Worm (Caenorhabditis elegans) whole organism, L3 larva: ENCODE data around the gene F47D12.3.

Experiments used
- ZK546.5 ChIP-seq: sonication (generic microtip); optimal IDR thresholded peaks from 2 replicates; lab custom pipeline; 2017; ENCODE audit warnings: missing biosample characterization, missing genetic modification characterization
- aly-2 ChIP-seq: fragments of 150-350 bp; optimal IDR thresholded peaks from 2 replicates; lab custom pipeline; 2014; ENCODE audit warnings: missing biosample characterization, missing genetic modification characterization
- ama-1 ChIP-seq: fragments of 150-350 bp; optimal IDR thresholded peaks from 2 replicates; lab custom pipeline; 2018
- ceh-16 ChIP-seq: sonication (generic microtip); optimal IDR thresholded peaks from 2 replicates; lab custom pipeline; 2017; ENCODE audit warnings: missing biosample characterization, missing genetic modification characterization
- ceh-28 ChIP-seq: fragments of 150-350 bp; optimal IDR thresholded peaks from 2 replicates; lab custom pipeline; 2014; ENCODE audit warnings: missing biosample characterization, missing genetic modification reagents, missing genetic modification characterization
- ceh-9 ChIP-seq: sonication (generic microtip); optimal IDR thresholded peaks from 2 replicates; lab custom pipeline; 2018; ENCODE audit warnings: missing biosample characterization, missing genetic modification characterization
- daf-12 ChIP-seq: fragments of 150-350 bp; optimal IDR thresholded peaks from 2 replicates; lab custom pipeline; 2014; ENCODE audit warnings: missing biosample characterization, missing genetic modification reagents, missing genetic modification characterization
- egl-27 ChIP-seq: sonication (generic microtip); optimal IDR thresholded peaks from 4 replicates; lab custom pipeline; 2017; ENCODE audit warnings: missing biosample characterization, missing genetic modification reagents, missing genetic modification characterization
- egl-5 ChIP-seq: fragments of 150-350 bp; optimal IDR thresholded peaks from 2 replicates; lab custom pipeline; 2017; ENCODE audit warnings: missing biosample characterization, missing genetic modification reagents, missing genetic modification characterization, inconsistent platforms
- elt-1 ChIP-seq: fragments of 150-350 bp; optimal IDR thresholded peaks from 2 replicates; lab custom pipeline; 2014; ENCODE audit warnings: missing biosample characterization, missing genetic modification characterization
- elt-2 ChIP-seq: sonication (generic microtip); optimal IDR thresholded peaks from 2 replicates; lab custom pipeline; 2016; ENCODE audit warnings: missing genetic modification reagents, mild to moderate bottlenecking, missing genetic modification characterization, missing compliant biosample characterization
- elt-3 ChIP-seq, 3 experiments: fragments of 150-350 bp in 1 of 3; sonication (generic microtip) in 2 of 3; optimal IDR thresholded peaks; 2 replicates in 2 of 3; 4 replicates in 1 of 3; lab custom pipeline; 2014 to 2017; ENCODE audit warnings: missing biosample characterization in 3 of 3, missing genetic modification characterization in 3 of 3
- eor-1 ChIP-seq, 2 experiments: fragments of 150-350 bp; optimal IDR thresholded peaks; 2 replicates each; lab custom pipeline; 2014 to 2018; ENCODE audit warnings: missing biosample characterization in 2 of 2, missing genetic modification characterization in 2 of 2
- fkh-10 ChIP-seq: sonication (generic microtip); optimal IDR thresholded peaks from 2 replicates; lab custom pipeline; 2017; ENCODE audit warnings: missing biosample characterization, missing genetic modification reagents, missing genetic modification characterization
- fkh-2 ChIP-seq: fragments of 150-350 bp; optimal IDR thresholded peaks from 2 replicates; lab custom pipeline; 2014; ENCODE audit warnings: missing biosample characterization, missing genetic modification reagents, missing genetic modification characterization
- fos-1 ChIP-seq: fragments of 150-350 bp; optimal IDR thresholded peaks from 2 replicates; lab custom pipeline; 2014; ENCODE audit warnings: missing biosample characterization, missing genetic modification characterization
- hmg-11 ChIP-seq: sonication (generic microtip); optimal IDR thresholded peaks from 2 replicates; lab custom pipeline; 2016; ENCODE audit warnings: missing genetic modification characterization, missing compliant biosample characterization
- jun-1 ChIP-seq: fragments of 150-350 bp; optimal IDR thresholded peaks from 2 replicates; lab custom pipeline; 2014; ENCODE audit warnings: missing biosample characterization, missing genetic modification reagents, missing genetic modification characterization
- lin-39 ChIP-seq: fragments of 150-350 bp; optimal IDR thresholded peaks from 2 replicates; lab custom pipeline; 2018; ENCODE audit warnings: missing biosample characterization, missing genetic modification reagents, missing genetic modification characterization
- lsy-12 ChIP-seq: sonication (generic microtip); optimal IDR thresholded peaks from 2 replicates; lab custom pipeline; 2016; ENCODE audit warnings: mild to moderate bottlenecking, missing genetic modification characterization, missing compliant biosample characterization
- mdl-1 ChIP-seq: fragments of 150-350 bp; optimal IDR thresholded peaks from 2 replicates; lab custom pipeline; 2014; ENCODE audit warnings: missing biosample characterization, missing genetic modification characterization
- mml-1 ChIP-seq: fragments of 150-350 bp; sonication (generic microtip); optimal IDR thresholded peaks from 3 replicates; lab custom pipeline; 2014; ENCODE audit warnings: missing biosample characterization, missing genetic modification characterization
- nfya-1 ChIP-seq: sonication (generic microtip); optimal IDR thresholded peaks from 2 replicates; lab custom pipeline; 2017; ENCODE audit warnings: missing genetic modification characterization, mild to moderate bottlenecking, missing compliant biosample characterization, antibody characterized with exemption, moderate library complexity; ENCODE audit not compliant: insufficient read depth
- nhr-11 ChIP-seq: fragments of 150-350 bp; optimal IDR thresholded peaks from 2 replicates; lab custom pipeline; 2014; ENCODE audit warnings: missing biosample characterization, missing genetic modification characterization
- nhr-12 ChIP-seq: fragments of 150-350 bp; optimal IDR thresholded peaks from 2 replicates; lab custom pipeline; 2014; ENCODE audit warnings: missing biosample characterization, missing genetic modification characterization
- nhr-23 ChIP-seq: fragments of 150-350 bp; optimal IDR thresholded peaks from 2 replicates; lab custom pipeline; 2014; ENCODE audit warnings: missing biosample characterization, missing genetic modification reagents, missing genetic modification characterization
- nhr-237 ChIP-seq: fragments of 150-350 bp; optimal IDR thresholded peaks from 2 replicates; lab custom pipeline; 2014; ENCODE audit warnings: missing biosample characterization, missing genetic modification characterization
- nhr-25 ChIP-seq: sonication (generic microtip); optimal IDR thresholded peaks from 2 replicates; lab custom pipeline; 2017; ENCODE audit warnings: missing biosample characterization, missing genetic modification characterization
- nhr-28 ChIP-seq: fragments of 150-350 bp; optimal IDR thresholded peaks from 2 replicates; lab custom pipeline; 2014; ENCODE audit warnings: missing biosample characterization, missing genetic modification characterization
- nhr-43 ChIP-seq: sonication (generic microtip); optimal IDR thresholded peaks from 2 replicates; lab custom pipeline; 2016; ENCODE audit warnings: mild to moderate bottlenecking, missing genetic modification characterization, missing compliant biosample characterization; ENCODE audit not compliant: poor library complexity, severe bottlenecking
- nhr-67 ChIP-seq: fragments of 150-350 bp; optimal IDR thresholded peaks from 2 replicates; lab custom pipeline; 2014; ENCODE audit warnings: missing biosample characterization, missing genetic modification characterization
- nhr-76 ChIP-seq: fragments of 150-350 bp; sonication (generic microtip); optimal IDR thresholded peaks from 5 replicates; lab custom pipeline; 2014; ENCODE audit warnings: missing biosample characterization, missing genetic modification characterization
- nhr-77 ChIP-seq: fragments of 150-350 bp; optimal IDR thresholded peaks from 2 replicates; lab custom pipeline; 2014; ENCODE audit warnings: missing biosample characterization, missing genetic modification characterization
- pqm-1 ChIP-seq: fragments of 150-350 bp; optimal IDR thresholded peaks from 2 replicates; lab custom pipeline; 2017; ENCODE audit warnings: missing biosample characterization, missing genetic modification characterization, inconsistent platforms
- sea-2 ChIP-seq: fragments of 150-350 bp; sonication (generic microtip); optimal IDR thresholded peaks from 4 replicates; lab custom pipeline; 2014; ENCODE audit warnings: missing biosample characterization, missing genetic modification reagents, missing genetic modification characterization
- skn-1 ChIP-seq: fragments of 150-350 bp; optimal IDR thresholded peaks from 2 replicates; lab custom pipeline; 2014; ENCODE audit warnings: missing biosample characterization, missing genetic modification characterization
- snpc-4 ChIP-seq: fragments of 150-350 bp; optimal IDR thresholded peaks from 2 replicates; lab custom pipeline; 2014; ENCODE audit warnings: missing biosample characterization, missing genetic modification characterization
- tbx-2 ChIP-seq: sonication (generic microtip); optimal IDR thresholded peaks from 2 replicates; lab custom pipeline; 2016; ENCODE audit warnings: mild to moderate bottlenecking, missing genetic modification characterization, missing compliant biosample characterization
- unc-39 ChIP-seq: sonication (generic microtip); optimal IDR thresholded peaks from 4 replicates; lab custom pipeline; 2017; ENCODE audit warnings: missing biosample characterization, missing genetic modification characterization
- zag-1 ChIP-seq: fragments of 150-350 bp; optimal IDR thresholded peaks from 2 replicates; lab custom pipeline; 2014; ENCODE audit warnings: missing biosample characterization, missing genetic modification characterization

F47D12.3 gene

ce11 chrIII:6295972-6296700, 2.1 kb upstream of the F47D12.3 start, which contains the start of gene F47D12.7:
Gene F47D12.7, minus strand, starts transcription at chrIII:6296022.
- TF ChIP-seq nhr-25 (tag; lab: Kevin White, UChicago), result no peak
- TF ChIP-seq skn-1, result no peak
- TF ChIP-seq mdl-1 (tag; lab: Kevin White, UChicago), result no peak
- peak; percentile 42 for TF ChIP-seq elt-1 (tag; lab: Kevin White, UChicago)
- no peak for TF ChIP-seq nfya-1 (tag; lab: Kevin White, UChicago)
- no peak for TF ChIP-seq nhr-28 (tag; lab: Kevin White, UChicago)
- TF ChIP-seq lin-39, result no peak
- TF ChIP-seq egl-27 (tag; lab: Kevin White, UChicago), result no peak
- no peak for TF ChIP-seq nhr-43 (tag; lab: Kevin White, UChicago)

ce11 chrIII:6297599-6297998, 662 bp upstream of the F47D12.3 start:
- TF ChIP-seq pqm-1 (tag; lab: Kevin White, UChicago), result no peak
- no peak for TF ChIP-seq unc-39 (tag; lab: Kevin White, UChicago)
- TF ChIP-seq hmg-11 (tag; lab: Kevin White, UChicago), result no peak
- TF ChIP-seq ceh-9 (tag; lab: Kevin White, UChicago), result no peak
- no peak for TF ChIP-seq skn-1
- no peak for TF ChIP-seq fkh-2 (tag; lab: Kevin White, UChicago)
- TF ChIP-seq sea-2 (GFP tag; lab: Kevin White, UChicago), result no peak
- TF ChIP-seq mdl-1 (tag; lab: Kevin White, UChicago), result no peak
- TF ChIP-seq nhr-23 (tag; lab: Kevin White, UChicago), result no peak
- TF ChIP-seq nhr-25 (tag; lab: Kevin White, UChicago), result no peak

ce11 chrIII:6300297-6300696, 2.0 kb downstream of the F47D12.3 start:
- TF ChIP-seq ama-1 (peak; percentile 74), nfya-1 (tag; lab: Kevin White, UChicago) (no peak)

DNA sequence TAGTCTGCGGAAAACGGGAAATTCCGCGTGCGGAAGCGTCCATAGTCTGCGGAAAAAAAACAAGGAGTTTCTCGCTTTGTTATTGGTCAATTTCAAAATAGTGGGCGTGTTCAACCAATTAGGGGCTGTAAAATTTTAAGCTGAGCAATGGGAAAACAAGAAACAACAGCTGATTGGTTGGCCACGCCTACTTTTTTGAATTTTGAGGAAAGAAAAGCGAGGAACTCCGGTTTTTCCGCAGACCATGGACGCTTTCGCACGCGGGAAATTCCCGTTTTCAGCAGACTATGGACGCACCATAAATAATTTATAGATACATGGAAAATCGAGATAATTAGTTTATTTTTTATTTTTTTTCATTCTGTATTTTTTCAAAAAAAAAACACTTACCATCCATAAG, 3.4 kb downstream of the F47D12.3 start:
- TF ChIP-seq nfya-1 (tag; lab: Kevin White, UChicago), result peak; percentile 53

DNA sequence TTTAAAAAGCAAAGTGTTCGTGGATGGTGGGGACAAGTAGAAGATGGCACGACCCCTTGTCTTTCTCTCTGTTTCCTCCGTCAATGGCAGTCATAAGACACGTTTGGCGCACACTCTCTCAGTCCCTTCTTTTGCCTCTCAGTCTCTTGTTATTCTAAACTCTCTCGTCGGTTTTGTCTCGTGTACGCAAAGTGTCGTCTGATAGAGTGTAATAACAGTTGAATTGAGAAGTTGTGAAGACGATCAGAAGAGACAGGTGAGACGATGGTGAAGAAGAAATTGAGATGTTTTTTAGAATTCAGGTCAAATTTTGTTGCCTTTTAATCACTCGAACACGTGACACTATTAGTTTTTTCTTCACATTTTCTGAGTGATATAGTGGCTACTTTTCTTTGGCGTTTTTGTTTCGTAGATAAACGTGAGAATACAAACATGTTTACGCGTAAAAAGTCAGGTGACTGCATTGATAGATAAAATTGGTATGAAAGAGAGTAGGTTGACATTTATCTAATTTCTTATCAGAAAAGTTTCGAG, 4.9 kb downstream of the F47D12.3 start, which contains the start of gene F47D12.9:
Gene F47D12.9 (minus strand): TSS at position 267 of the 534 bp plus-strand sequence.
- TF ChIP-seq elt-3 (tag; optimal IDR thresholded peaks at IDR 0.05; lab: Kevin White, UChicago) (peak in 1 of 3 experiments; percentile 28), skn-1 (peak; percentile 20), elt-2 (tag; lab: Kevin White, UChicago) (peak; percentile 92), mdl-1 (tag; lab: Kevin White, UChicago) (peak; percentile 43), hmg-11 (tag; lab: Kevin White, UChicago) (peak; percentile 76), jun-1 (tag; lab: Kevin White, UChicago) (peak; percentile 78), nhr-77 (tag; lab: Kevin White, UChicago) (no peak), ceh-28 (tag; lab: Kevin White, UChicago) (peak; percentile 16), nhr-23 (tag; lab: Kevin White, UChicago) (peak; percentile 90), eor-1 (tag; optimal IDR thresholded peaks at IDR 0.05; lab: Kevin White, UChicago) (no peak), nhr-43 (tag; lab: Kevin White, UChicago) (peak; percentile 56), fos-1 (tag; lab: Kevin White, UChicago) (no peak), nhr-237 (tag; lab: Kevin White, UChicago) (no peak), zag-1 (no peak), snpc-4 (tag; lab: Kevin White, UChicago) (peak; percentile 30), daf-12 (tag; lab: Kevin White, UChicago) (no peak), tbx-2 (tag; lab: Kevin White, UChicago) (no peak), egl-5 (peak; percentile 46), lsy-12 (peak; percentile 73), egl-27 (tag; lab: Kevin White, UChicago) (no peak), unc-39 (tag; lab: Kevin White, UChicago) (no peak), mml-1 (no peak), nhr-11 (tag; lab: Kevin White, UChicago) (no peak), fkh-2 (tag; lab: Kevin White, UChicago) (no peak), nhr-12 (no peak), nhr-76 (tag; lab: Kevin White, UChicago) (no peak), nhr-67 (tag; lab: Kevin White, UChicago) (no peak), lin-39 (peak; percentile 68), elt-1 (tag; lab: Kevin White, UChicago) (peak; percentile 42), nhr-25 (tag; lab: Kevin White, UChicago) (peak; percentile 91), ceh-16 (tag; lab: Kevin White, UChicago) (no peak), nfya-1 (tag; lab: Kevin White, UChicago) (peak; percentile 84), ZK546.5 (no peak), ceh-9 (tag; lab: Kevin White, UChicago) (no peak), fkh-10 (no peak), sea-2 (GFP tag; lab: Kevin White, UChicago) (no peak), ama-1 (peak; percentile 69), aly-2 (tag; lab: Kevin White, UChicago) (no peak)
